Fruit fly (Drosophila melanogaster): ENCODE measurements around the gene nau.

nau gene

DNA sequence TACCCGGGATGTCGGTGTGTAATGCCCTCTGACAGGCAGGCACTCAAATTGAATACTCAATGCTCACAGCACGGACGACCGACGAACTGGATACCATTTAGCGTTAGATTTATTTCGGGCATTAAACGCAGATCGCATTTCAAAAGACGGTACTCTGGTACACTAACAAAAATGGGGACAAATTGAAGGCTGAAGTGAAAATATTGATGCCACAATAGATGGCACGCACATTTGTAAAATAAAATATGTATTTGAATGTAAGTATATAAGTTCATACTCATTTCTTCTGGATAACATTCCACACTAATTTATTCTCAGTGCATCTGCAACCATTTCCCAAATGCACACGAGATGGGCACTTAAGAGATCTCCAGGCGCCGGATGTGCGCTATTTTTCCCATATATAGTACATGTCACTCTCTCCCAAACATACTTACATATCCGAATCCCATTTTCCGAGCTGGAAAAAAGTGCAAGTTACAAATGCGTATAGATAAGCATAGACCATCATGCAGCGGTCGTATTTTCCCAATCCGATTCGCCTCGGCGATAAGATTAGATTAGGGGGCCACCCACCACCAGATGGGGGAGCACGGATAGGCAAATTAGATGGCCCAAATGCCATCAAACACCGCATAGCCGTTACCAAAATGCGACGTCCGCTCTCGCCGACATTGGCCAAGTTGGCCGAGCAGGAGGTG lies 8.5 kb downstream of the nau start, which contains the start of gene CG10301 (continued):
- TF ChIP-seq trem (tag; optimal IDR thresholded peaks at IDR 0.05) (peak; percentile 49), CG2712 (tag; optimal IDR thresholded peaks at IDR 0.05) (peak; percentile 77), odd (GFP tag; optimal IDR thresholded peaks at IDR 0.05) (peak; percentile 25), twi (tag; optimal IDR thresholded peaks at IDR 0.05) (peak; percentile 53), CG12659 (GFP tag; optimal IDR thresholded peaks at IDR 0.05) (peak; percentile 27), Asciz (GFP tag; optimal IDR thresholded peaks at IDR 0.05) (no peak), CG6654 (GFP tag; optimal IDR thresholded peaks at IDR 0.05) (no peak), zen2 (GFP tag; IDR thresholded peaks at IDR 0.05; ENCODE audit: partially characterized antibody) (no peak), Gug (GFP tag; IDR thresholded peaks at IDR 0.05) (peak; percentile 18; the same call in 2 of the 4 replicates), sima (GFP tag; optimal IDR thresholded peaks at IDR 0.05) (no peak), eve (GFP tag; optimal IDR thresholded peaks at IDR 0.05) (peak; percentile 63 to 67), sim (GFP tag; IDR thresholded peaks at IDR 0.05) (peak; percentile 31; the same call in 1 of the 2 replicates), HmgD (GFP tag; optimal IDR thresholded peaks at IDR 0.05) (no peak), hb (GFP tag; IDR thresholded peaks at IDR 0.05; ENCODE audit: partially characterized antibody) (no peak), ac (GFP tag; optimal IDR thresholded peaks at IDR 0.05) (peak; percentile 61), ERR (GFP tag; optimal IDR thresholded peaks at IDR 0.05) (no peak), CG10147 (GFP tag; optimal IDR thresholded peaks at IDR 0.05) (no peak), repo (GFP tag; optimal IDR thresholded peaks at IDR 0.05) (no peak), Atf3 (GFP tag; optimal IDR thresholded peaks at IDR 0.05) (peak; percentile 17), CG6854 (GFP tag; optimal IDR thresholded peaks at IDR 0.05) (no peak), ttk (GFP tag; IDR thresholded peaks at IDR 0.05) (0 out of 2 replicates have a peak, but pooled peaks have one; percentile 12), CG34376 (GFP tag; optimal IDR thresholded peaks at IDR 0.05) (no peak), amos (GFP tag; IDR thresholded peaks at IDR 0.05; ENCODE audit: partially characterized antibody) (no peak), Sin3A (optimal IDR thresholded peaks at IDR 0.05) (no peak), B-H1 (GFP tag; IDR thresholded peaks at IDR 0.05) (peak; percentile 35; the same call in 2 of the 3 replicates), CG4820 (GFP tag; optimal IDR thresholded peaks at IDR 0.05) (peak; percentile 67), CG6765 (GFP tag; optimal IDR thresholded peaks at IDR 0.05) (no peak), CG17385 (GFP tag; optimal IDR thresholded peaks at IDR 0.05) (peak; percentile 45), NfI (GFP tag; optimal IDR thresholded peaks at IDR 0.05) (peak; percentile 13), CG10979 (tag; optimal IDR thresholded peaks at IDR 0.05) (peak; percentile 82), otp (GFP tag; IDR thresholded peaks at IDR 0.05) (peak; percentile 69; the same call in 2 of the 3 replicates), CG17612 (GFP tag; IDR thresholded peaks at IDR 0.05) (no peak), CG8478 (optimal IDR thresholded peaks at IDR 0.05) (no peak), Spps (tag; optimal IDR thresholded peaks at IDR 0.05) (peak; percentile 28), CG10654 (GFP tag; optimal IDR thresholded peaks at IDR 0.05) (peak; percentile 47), Oli (tag; optimal IDR thresholded peaks at IDR 0.05) (peak; percentile 65), CG5245 (GFP tag; optimal IDR thresholded peaks at IDR 0.05) (peak; percentile 47), abd-A (tag; optimal IDR thresholded peaks at IDR 0.05) (no peak), klu (GFP tag; IDR thresholded peaks at IDR 0.05) (no peak), CG2129 (GFP tag; IDR thresholded peaks at IDR 0.05; ENCODE audit: partially characterized antibody) (no peak), CG17359 (tag; optimal IDR thresholded peaks at IDR 0.05) (peak; percentile 64), Usf (GFP tag; optimal IDR thresholded peaks at IDR 0.05) (peak; percentile 44), Vsx1 (GFP tag; optimal IDR thresholded peaks at IDR 0.05) (no peak), CG18599 (GFP tag; optimal IDR thresholded peaks at IDR 0.05) (peak; percentile 32), CG14965 (GFP tag; optimal IDR thresholded peaks at IDR 0.05; ENCODE audit: borderline replicate concordance) (no peak), Meics (GFP tag; optimal IDR thresholded peaks at IDR 0.05) (no peak), tna (GFP tag; IDR thresholded peaks at IDR 0.05; ENCODE audit: partially characterized antibody) (no peak), CG7928 (GFP tag; optimal IDR thresholded peaks at IDR 0.05) (no peak), Fer3 (tag; optimal IDR thresholded peaks at IDR 0.05) (peak; percentile 8)
